Worm (Caenorhabditis elegans) whole organism, L4 larva: Measurements from ENCODE around the gene Y54G2A.28.

Source experiments
- D1046.2 ChIP-seq: fragments of 200-800 bp; sonication (Bioruptor generic); IDR thresholded peaks from 2 replicates; pipeline ENCODE4 v1.3.6; 2022; ENCODE audit warnings: missing genetic modification characterization, missing compliant biosample characterization
- F10B5.3 ChIP-seq: sonication (generic microtip); optimal IDR thresholded peaks from 2 replicates; lab custom pipeline; 2016; ENCODE audit warnings: mild to moderate bottlenecking, missing genetic modification characterization, missing compliant biosample characterization
- F26F4.8 ChIP-seq: fragments of 200-800 bp; sonication (Bioruptor generic); conservative IDR thresholded peaks from 2 replicates; pipeline ENCODE4 v1.3.6; 2022; ENCODE audit warnings: missing genetic modification characterization, missing compliant biosample characterization
- F37D6.2 ChIP-seq: sonication (generic microtip); optimal IDR thresholded peaks from 2 replicates; lab custom pipeline; 2016; ENCODE audit warnings: mild to moderate bottlenecking, missing genetic modification characterization, missing compliant biosample characterization
- F49E8.2 ChIP-seq: sonication (generic microtip); optimal IDR thresholded peaks from 2 replicates; lab custom pipeline; 2016; ENCODE audit warnings: missing compliant biosample characterization, mild to moderate bottlenecking, missing genetic modification characterization, borderline replicate concordance
- ZK337.2 ChIP-seq: fragments of 200-800 bp; sonication (Bioruptor generic); IDR thresholded peaks from 2 replicates; pipeline ENCODE4 v1.3.6; 2022; ENCODE audit warnings: missing genetic modification reagents, missing genetic modification characterization, missing compliant biosample characterization
- ama-1 ChIP-seq: fragments of 150-350 bp; optimal IDR thresholded peaks from 2 replicates; lab custom pipeline; 2014; ENCODE audit warnings: inconsistent platforms, mixed read lengths
- arid-1 ChIP-seq: fragments of 200-800 bp; sonication (Bioruptor generic); conservative IDR thresholded peaks from 2 replicates; pipeline ENCODE4 v1.3.6; 2022; ENCODE audit warnings: missing genetic modification reagents, missing genetic modification characterization, missing compliant biosample characterization
- ceh-28 ChIP-seq: fragments of 150-350 bp; optimal IDR thresholded peaks from 2 replicates; lab custom pipeline; 2014; ENCODE audit warnings: missing biosample characterization, missing genetic modification reagents, missing genetic modification characterization
- ceh-44 ChIP-seq: fragments of 200-800 bp; sonication (Bioruptor generic); IDR thresholded peaks from 2 replicates; pipeline ENCODE4 v1.3.6; 2022; ENCODE audit warnings: missing genetic modification reagents, missing genetic modification characterization, missing compliant biosample characterization
- ceh-82 ChIP-seq: sonication (generic microtip); optimal IDR thresholded peaks from 2 replicates; lab custom pipeline; 2017; ENCODE audit warnings: missing biosample characterization, missing genetic modification characterization
- cey-2 ChIP-seq: sonication (generic microtip); optimal IDR thresholded peaks from 3 replicates; lab custom pipeline; 2017; ENCODE audit warnings: missing genetic modification characterization, mild to moderate bottlenecking, missing compliant biosample characterization, antibody characterized with exemption, borderline replicate concordance; ENCODE audit not compliant: insufficient read depth
- daf-16 ChIP-seq, 3 experiments: sonication (generic microtip); optimal IDR thresholded peaks; 2 replicates each; lab custom pipeline; 2016 to 2017; ENCODE audit warnings: missing genetic modification characterization in 3 of 3, missing genetic modification reagents in 3 of 3, mild to moderate bottlenecking in 2 of 3, missing compliant biosample characterization in 2 of 3, missing biosample characterization in 1 of 3, moderate library complexity in 1 of 3
- dmd-6 ChIP-seq: fragments of 200-800 bp; sonication (Bioruptor generic); IDR thresholded peaks from 2 replicates; pipeline ENCODE4 v1.3.6; 2022; ENCODE audit warnings: missing genetic modification reagents, missing genetic modification characterization, missing compliant biosample characterization
- dve-1 ChIP-seq: sonication (generic microtip); optimal IDR thresholded peaks from 2 replicates; lab custom pipeline; 2017; ENCODE audit warnings: antibody characterized with exemption, mild to moderate bottlenecking, missing genetic modification characterization, missing compliant biosample characterization; ENCODE audit not compliant: insufficient read depth
- gei-8 ChIP-seq: fragments of 200-800 bp; sonication (Bioruptor generic); optimal IDR thresholded peaks from 2 replicates; lab custom pipeline; 2018; ENCODE audit warnings: mild to moderate bottlenecking, missing genetic modification characterization, missing compliant biosample characterization
- hif-1 ChIP-seq, 2 experiments: sonication (generic microtip); optimal IDR thresholded peaks; 2 replicates each; lab custom pipeline; 2016 to 2017; ENCODE audit warnings: missing compliant biosample characterization in 2 of 2, missing genetic modification characterization in 2 of 2, missing genetic modification reagents in 2 of 2, missing genotype in 2 of 2, mild to moderate bottlenecking in 1 of 2
- hlh-30 ChIP-seq: sonication (generic microtip); optimal IDR thresholded peaks from 2 replicates; lab custom pipeline; 2017; ENCODE audit warnings: antibody characterized with exemption, mild to moderate bottlenecking, missing genetic modification characterization, missing compliant biosample characterization; ENCODE audit not compliant: insufficient read depth
- lin-13 ChIP-seq: fragments of 150-350 bp; optimal IDR thresholded peaks from 2 replicates; lab custom pipeline; 2014; ENCODE audit warnings: missing biosample characterization, missing genetic modification reagents, missing genetic modification characterization
- lin-39 ChIP-seq: fragments of 150-350 bp; optimal IDR thresholded peaks from 2 replicates; lab custom pipeline; 2014; ENCODE audit warnings: missing biosample characterization, missing genetic modification reagents, missing genetic modification characterization
- madf-9 ChIP-seq: fragments of 200-800 bp; sonication (Bioruptor generic); conservative IDR thresholded peaks from 2 replicates; pipeline ENCODE4 v1.3.6; 2022; ENCODE audit warnings: missing genetic modification reagents, missing genetic modification characterization, missing compliant biosample characterization
- mep-1 ChIP-seq: fragments of 150-350 bp; sonication (generic microtip); optimal IDR thresholded peaks from 3 replicates; lab custom pipeline; 2014; ENCODE audit warnings: missing biosample characterization, missing genetic modification characterization
- mes-2 ChIP-seq: sonication (generic microtip); optimal IDR thresholded peaks from 2 replicates; lab custom pipeline; 2016; ENCODE audit warnings: missing genotype, mild to moderate bottlenecking, missing genetic modification characterization, missing compliant biosample characterization; ENCODE audit not compliant: poor library complexity, severe bottlenecking
- nhr-10 ChIP-seq: fragments of 150-350 bp; optimal IDR thresholded peaks from 2 replicates; lab custom pipeline; 2014; ENCODE audit warnings: missing biosample characterization, missing genetic modification characterization
- nhr-11 ChIP-seq: fragments of 150-350 bp; optimal IDR thresholded peaks from 2 replicates; lab custom pipeline; 2014; ENCODE audit warnings: missing biosample characterization, missing genetic modification characterization
- nhr-111 ChIP-seq: fragments of 200-800 bp; sonication (Bioruptor generic); optimal IDR thresholded peaks from 2 replicates; lab custom pipeline; 2018; ENCODE audit warnings: mild to moderate bottlenecking, missing genetic modification characterization, missing compliant biosample characterization
- nhr-28 ChIP-seq: fragments of 150-350 bp; optimal IDR thresholded peaks from 2 replicates; lab custom pipeline; 2014; ENCODE audit warnings: missing biosample characterization, missing genetic modification characterization
- nhr-77 ChIP-seq: fragments of 150-350 bp; optimal IDR thresholded peaks from 2 replicates; lab custom pipeline; 2014; ENCODE audit warnings: missing biosample characterization, missing genetic modification characterization
- pqm-1 ChIP-seq: sonication (generic microtip); optimal IDR thresholded peaks from 2 replicates; lab custom pipeline; 2017; ENCODE audit warnings: missing biosample characterization, missing genetic modification characterization
- saeg-2 ChIP-seq: fragments of 200-800 bp; sonication (Bioruptor generic); IDR thresholded peaks from 2 replicates; pipeline ENCODE4 v1.3.6; 2022; ENCODE audit warnings: missing genetic modification reagents, missing genetic modification characterization, missing compliant biosample characterization
- sdz-12 ChIP-seq: fragments of 200-800 bp; sonication (Bioruptor generic); optimal IDR thresholded peaks from 2 replicates; lab custom pipeline; 2018; ENCODE audit warnings: mild to moderate bottlenecking, missing genetic modification characterization, missing compliant biosample characterization
- set-16 ChIP-seq: fragments of 200-800 bp; sonication (Bioruptor generic); IDR thresholded peaks from 2 replicates; pipeline ENCODE4 v1.3.6; 2022; ENCODE audit warnings: missing genetic modification reagents, missing genetic modification characterization, missing compliant biosample characterization
- snpc-1.2 ChIP-seq: fragments of 200-800 bp; sonication (Bioruptor generic); IDR thresholded peaks from 2 replicates; pipeline ENCODE4 v1.3.6; 2022; ENCODE audit warnings: missing genetic modification reagents, missing genetic modification characterization, missing compliant biosample characterization
- spr-1 ChIP-seq: sonication (generic microtip); optimal IDR thresholded peaks from 2 replicates; lab custom pipeline; 2016; ENCODE audit warnings: mild to moderate bottlenecking, missing genetic modification characterization, missing compliant biosample characterization
- tag-97 ChIP-seq: fragments of 200-800 bp; sonication (Bioruptor generic); IDR thresholded peaks from 2 replicates; pipeline ENCODE4 v1.3.6; 2022; ENCODE audit warnings: missing genetic modification characterization, missing compliant biosample characterization
- unc-39 ChIP-seq: sonication (generic microtip); optimal IDR thresholded peaks from 2 replicates; lab custom pipeline; 2017; ENCODE audit warnings: missing biosample characterization, missing genetic modification characterization
- unc-62 ChIP-seq, 3 experiments: fragments of 150-350 bp in 1 of 3; sonication (generic microtip); optimal IDR thresholded peaks in 2 of 3; peaks in 1 of 3; 1 replicate in 1 of 3; 2 replicates in 2 of 3; lab custom pipeline; 2014 to 2017; ENCODE audit warnings: missing biosample characterization in 3 of 3, missing genetic modification characterization in 3 of 3, missing genetic modification reagents in 3 of 3, missing genotype in 1 of 3
- zag-1 ChIP-seq: fragments of 150-350 bp; optimal IDR thresholded peaks from 2 replicates; lab custom pipeline; 2014; ENCODE audit warnings: missing biosample characterization, missing genetic modification characterization
- zfp-2 ChIP-seq: sonication (generic microtip); optimal IDR thresholded peaks from 2 replicates; lab custom pipeline; 2016; ENCODE audit warnings: mild to moderate bottlenecking, missing genetic modification characterization, missing compliant biosample characterization
- zip-11 ChIP-seq: fragments of 200-800 bp; sonication (Bioruptor generic); IDR thresholded peaks from 2 replicates; pipeline ENCODE4 v1.3.6; 2022; ENCODE audit warnings: missing genetic modification characterization, missing compliant biosample characterization

Gene Y54G2A.28

DNA sequence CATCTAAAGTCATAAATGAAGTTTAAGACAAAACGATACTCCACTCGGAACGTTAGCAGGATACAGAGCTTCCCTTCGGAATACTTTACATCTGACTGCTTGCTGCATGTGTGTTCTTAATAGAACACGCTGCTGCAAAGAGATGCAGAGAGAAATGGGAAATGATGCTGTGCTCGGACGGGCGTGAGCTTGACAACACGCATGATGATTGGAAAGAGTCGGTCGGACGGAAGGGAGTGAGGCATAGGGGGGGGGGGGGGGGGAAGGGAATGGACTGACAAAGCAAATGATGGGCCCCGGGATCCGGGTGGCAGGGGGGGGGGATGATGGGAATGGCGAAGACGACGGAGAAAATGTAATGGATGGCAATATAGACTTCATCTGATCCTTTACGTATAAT, 14.9 kb downstream of the Y54G2A.28 start (continued):
- peak; percentile 63 for TF ChIP-seq hlh-30 (tag; lab: Kevin White, UChicago)

DNA sequence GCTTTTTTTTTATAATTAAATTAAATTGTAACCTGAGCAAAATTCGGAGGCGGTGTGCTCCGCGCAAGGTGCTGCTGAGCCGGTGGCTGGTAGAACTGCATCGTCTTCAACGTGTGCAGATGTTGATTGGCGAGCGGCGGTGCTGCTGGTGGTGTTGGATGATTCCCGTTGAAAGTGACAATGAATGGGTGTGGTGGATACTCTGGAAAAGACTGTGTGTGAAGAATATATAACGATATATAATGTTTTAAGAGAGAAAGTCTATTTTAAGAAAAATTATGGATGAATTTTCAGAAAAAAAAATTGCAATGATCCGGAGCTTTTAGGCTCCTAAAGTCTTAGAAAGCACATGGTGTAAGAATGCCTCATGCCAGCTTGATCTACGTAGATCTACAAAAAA, 16.8 kb downstream of the Y54G2A.28 start, which contains the start of gene Y54G2A.26:
Gene Y54G2A.26, minus strand, starts transcription at position 101 of the 400 bp plus-strand sequence.
- TF ChIP-seq nhr-111 (no peak), lin-39 (tag; lab: Kevin White, UChicago) (no peak), ceh-44 (GFP tag; lab: Robert Waterston, UW) (no peak), madf-9 (GFP tag; lab: Robert Waterston, UW) (no peak), ceh-28 (tag; lab: Kevin White, UChicago) (no peak), lin-13 (GFP tag; lab: Kevin White, UChicago) (no peak), nhr-77 (tag; lab: Kevin White, UChicago) (no peak), sdz-12 (no peak), zfp-2 (tag; lab: Kevin White, UChicago) (no peak), F10B5.3 (tag; lab: Kevin White, UChicago) (no peak)
- TF ChIP-seq, all 104 proteins: peak for 0

DNA sequence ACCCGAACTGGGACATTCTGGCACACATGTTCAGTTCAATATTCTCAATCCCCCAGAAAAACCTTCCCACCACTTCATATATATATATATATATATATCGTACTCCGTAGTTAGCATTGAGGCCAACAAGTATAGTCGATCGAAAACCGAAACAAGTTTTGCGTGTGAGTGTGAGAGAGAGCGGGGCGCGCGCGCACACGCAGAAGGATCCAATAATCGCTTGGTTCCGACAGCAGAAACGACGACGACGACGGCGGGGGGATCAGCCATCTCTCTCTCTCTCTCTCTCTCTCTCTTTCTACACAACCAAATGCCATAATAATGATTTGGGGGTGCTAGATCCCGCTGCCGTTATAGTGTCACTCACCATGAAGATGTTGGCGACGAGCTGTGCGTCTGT, 17.3 kb downstream of the Y54G2A.28 start:
- TF ChIP-seq D1046.2 (GFP tag; lab: Robert Waterston, UW) (no peak), ZK337.2 (no peak), hif-1 (tag; optimal IDR thresholded peaks at IDR 0.05; lab: Kevin White, UChicago) (no peak), nhr-28 (tag; lab: Kevin White, UChicago) (peak; percentile 8), nhr-11 (tag; lab: Kevin White, UChicago) (no peak), zip-11 (GFP tag; lab: Robert Waterston, UW) (no peak), mes-2 (no peak), daf-16 (GFP tag; optimal IDR thresholded peaks at IDR 0.05; lab: Kevin White, UChicago) (no peak), daf-16 (tag; optimal IDR thresholded peaks at IDR 0.05; lab: Kevin White, UChicago) (no peak), tag-97 (GFP tag; lab: Robert Waterston, UW) (no peak), gei-8 (GFP tag; lab: Kevin White, UChicago) (no peak), pqm-1 (tag; lab: Kevin White, UChicago) (no peak), set-16 (GFP tag; lab: Robert Waterston, UW) (peak; percentile 27; the same call in 1 of the 2 replicates), madf-9 (GFP tag; lab: Robert Waterston, UW) (no peak), nhr-10 (tag; lab: Kevin White, UChicago) (no peak), mep-1 (tag; lab: Kevin White, UChicago) (peak; percentile 2), saeg-2 (GFP tag; lab: Robert Waterston, UW) (no peak), snpc-1.2 (GFP tag; lab: Robert Waterston, UW) (no peak)

DNA sequence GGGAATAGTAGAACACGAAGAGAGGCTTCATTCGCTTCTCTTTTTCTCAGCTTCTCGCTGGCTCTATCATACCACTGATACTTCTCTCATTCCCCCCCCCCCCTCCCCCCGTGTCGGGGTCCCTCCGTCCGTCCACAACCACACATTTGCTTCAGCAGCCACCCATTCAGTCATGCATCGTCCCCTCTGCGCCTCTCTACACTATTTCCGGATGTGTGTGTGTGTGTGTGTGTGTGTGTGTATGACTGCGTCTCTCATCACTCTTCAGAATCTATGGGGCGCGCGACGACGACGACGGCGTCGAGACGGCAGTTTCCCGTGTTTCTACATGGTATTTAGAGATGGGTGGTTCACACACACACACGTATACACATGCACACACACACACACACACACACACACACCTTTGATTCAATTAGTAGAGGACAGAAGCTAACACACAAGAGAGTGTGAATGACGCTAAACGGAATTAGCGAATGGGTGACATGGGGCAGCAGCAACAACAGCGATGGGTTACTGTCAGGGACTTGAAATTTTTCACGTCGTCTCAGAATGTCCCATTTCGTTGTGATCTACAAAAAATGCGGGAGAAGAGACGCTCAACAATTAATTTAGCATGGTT, 18.8 kb downstream of the Y54G2A.28 start:
- TF ChIP-seq zag-1 (no peak), F49E8.2 (no peak), spr-1 (tag; lab: Kevin White, UChicago) (no peak), cey-2 (tag; lab: Kevin White, UChicago) (no peak), ama-1 (lab: Kevin White, UChicago) (no peak), ZK337.2 (no peak), F26F4.8 (GFP tag; lab: Robert Waterston, UW) (no peak), zip-11 (GFP tag; lab: Robert Waterston, UW) (no peak), dve-1 (peak; percentile 3), dmd-6 (peak; percentile 38; the same call in 1 of the 2 replicates), madf-9 (GFP tag; lab: Robert Waterston, UW) (peak; percentile 37; the same call in 1 of the 2 replicates), unc-39 (tag; lab: Kevin White, UChicago) (no peak), unc-62 (GFP tag; optimal IDR thresholded peaks at IDR 0.05 in 1 of 2; lab: Kevin White, UChicago) (peak in 1 of 2 experiments; percentile 88), unc-62 (tag; optimal IDR thresholded peaks at IDR 0.05; lab: Kevin White, UChicago) (no peak), hif-1 (tag; optimal IDR thresholded peaks at IDR 0.05; lab: Kevin White, UChicago) (peak in 1 of 2 experiments; percentile 66), F37D6.2 (tag; lab: Kevin White, UChicago) (no peak), arid-1 (no peak), hlh-30 (tag; lab: Kevin White, UChicago) (peak; percentile 85), tag-97 (GFP tag; lab: Robert Waterston, UW) (no peak), mes-2 (peak; percentile 37), F10B5.3 (tag; lab: Kevin White, UChicago) (no peak), nhr-28 (tag; lab: Kevin White, UChicago) (peak; percentile 37), lin-39 (tag; lab: Kevin White, UChicago) (no peak), mep-1 (tag; lab: Kevin White, UChicago) (peak; percentile 72), set-16 (GFP tag; lab: Robert Waterston, UW) (peak; percentile 95), ceh-82 (tag; lab: Kevin White, UChicago) (no peak), nhr-10 (tag; lab: Kevin White, UChicago) (no peak), saeg-2 (GFP tag; lab: Robert Waterston, UW) (no peak)
